Worm (Caenorhabditis elegans) whole organism, mixed stage, embryonic: ENCODE data around the gene Y37E11AL.9.

ENCODE experiments used
- cnd-1 ChIP-seq: fragments of 200-800 bp; sonication (Bioruptor generic); optimal IDR thresholded peaks from 2 replicates; lab custom pipeline; 2018; ENCODE audit warnings: mild to moderate bottlenecking, missing genetic modification characterization, missing compliant biosample characterization
- lin-13 ChIP-seq: fragments of 150-350 bp; optimal IDR thresholded peaks from 2 replicates; lab custom pipeline; 2014; ENCODE audit warnings: missing biosample characterization, missing genetic modification characterization
- nhr-12 ChIP-seq: fragments of 150-350 bp; optimal IDR thresholded peaks from 2 replicates; lab custom pipeline; 2014; ENCODE audit warnings: missing biosample characterization, missing genetic modification characterization
- nhr-237 ChIP-seq: fragments of 150-350 bp; optimal IDR thresholded peaks from 2 replicates; lab custom pipeline; 2014; ENCODE audit warnings: missing biosample characterization, missing genetic modification characterization
- sptf-1 ChIP-seq: sonication (generic microtip); optimal IDR thresholded peaks from 2 replicates; lab custom pipeline; 2017; ENCODE audit warnings: mild to moderate bottlenecking, missing genetic modification characterization, moderate library complexity, missing compliant biosample characterization

DNA sequence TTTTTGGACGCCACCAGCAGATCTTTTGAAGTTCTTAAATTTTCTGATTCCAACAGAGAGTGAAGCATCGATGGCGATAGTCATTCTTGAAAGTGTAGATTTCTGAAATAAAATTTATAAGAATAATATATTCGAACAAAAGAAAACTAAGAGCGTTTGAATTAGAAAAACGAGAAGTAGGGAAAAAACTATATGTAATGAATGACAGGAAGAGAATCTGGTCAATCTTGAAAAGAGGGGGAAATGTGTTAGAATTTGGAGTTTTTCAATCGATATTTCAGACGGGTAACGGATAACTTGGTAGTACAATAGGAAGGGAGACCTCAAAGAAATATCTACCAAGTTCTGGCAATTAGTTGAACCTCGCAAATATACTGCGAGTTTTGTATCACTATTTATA is at the start of gene Y37E11AL.9:
- TF ChIP-seq nhr-12 (tag; lab: Kevin White, UChicago) (no peak), lin-13 (tag; lab: Kevin White, UChicago) (no peak), sptf-1 (tag; lab: Kevin White, UChicago) (no peak), nhr-237 (tag; lab: Kevin White, UChicago) (no peak), cnd-1 (tag; lab: Kevin White, UChicago) (no peak)
